Fruit fly (Drosophila melanogaster): ENCODE measurements around the gene Ctr1A.

DNA sequence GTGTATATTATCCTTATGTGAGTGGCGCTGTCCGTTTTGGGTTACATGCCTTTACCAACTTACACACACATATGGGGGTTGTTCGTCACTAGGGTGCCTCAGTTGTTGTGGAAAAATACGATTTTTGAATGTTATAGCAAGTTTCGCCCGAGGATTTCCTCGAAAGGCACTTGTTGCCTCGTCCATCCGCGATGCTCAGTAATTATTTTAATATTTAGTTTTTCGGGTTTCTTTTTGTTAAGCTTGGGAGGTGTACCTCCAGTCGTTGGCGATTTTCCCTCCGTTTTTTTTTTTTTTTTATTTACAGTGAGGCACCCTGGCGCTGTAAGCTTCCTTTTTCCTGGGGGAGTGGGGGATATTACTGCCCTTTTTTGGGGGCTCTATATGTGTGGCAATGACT, 35.0 kb downstream of the Ctr1A start:
- TF ChIP-seq CG7045 (GFP tag; optimal IDR thresholded peaks at IDR 0.05): peak; percentile 57
- TF ChIP-seq CG5204 (GFP tag; optimal IDR thresholded peaks at IDR 0.05): peak; percentile 70
- peak; percentile 20 for TF ChIP-seq bab1 (GFP tag; optimal IDR thresholded peaks at IDR 0.05)

Data from whole organism, adult.